Fruit fly (Drosophila melanogaster) whole organism, prepupa: ENCODE data around the gene CG43901.
A peak's percentile ranks its signal among the peaks of the same experiment; 100 is the strongest.

Experiments used
- Blimp-1 ChIP-seq: fragments of 200-800 bp; sonication (Bioruptor generic); optimal IDR thresholded peaks from 3 replicates; lab custom pipeline; 2017; ENCODE audit warnings: missing biosample characterization, missing genetic modification characterization, mild to moderate bottlenecking, moderate library complexity, missing genetic modification reagents
- CG10631 ChIP-seq: fragments of 200-800 bp; sonication (Bioruptor generic); optimal IDR thresholded peaks from 2 replicates; lab custom pipeline; 2016; ENCODE audit warnings: missing biosample characterization, missing genetic modification characterization
- CG10669 ChIP-seq: fragments of 200-800 bp; sonication (Bioruptor generic); optimal IDR thresholded peaks from 3 replicates; lab custom pipeline; 2018; ENCODE audit warnings: missing biosample characterization, mild to moderate bottlenecking, missing genetic modification characterization, moderate library complexity
- CG11294 ChIP-seq: fragments of 200-800 bp; sonication (Bioruptor generic); IDR thresholded peaks from 2 replicates; pipeline ENCODE4 v1.3.6; 2022; ENCODE audit warnings: missing biosample characterization, missing genetic modification characterization
- CG11762 ChIP-seq: fragments of 200-800 bp; sonication (Bioruptor generic); optimal IDR thresholded peaks from 3 replicates; lab custom pipeline; 2016; ENCODE audit warnings: missing biosample characterization, missing genetic modification characterization; ENCODE audit not compliant: insufficient read depth
- CG11902 ChIP-seq: fragments of 200-800 bp; sonication (Bioruptor generic); optimal IDR thresholded peaks from 3 replicates; lab custom pipeline; 2016; ENCODE audit warnings: missing biosample characterization, missing genetic modification characterization
- CG15336 ChIP-seq: fragments of 200-800 bp; sonication (Bioruptor generic); IDR thresholded peaks from 2 replicates; pipeline ENCODE4 v1.3.6; 2022; ENCODE audit warnings: missing biosample characterization, missing genetic modification characterization
- CG1621 ChIP-seq: fragments of 200-800 bp; sonication (Bioruptor generic); optimal IDR thresholded peaks from 3 replicates; lab custom pipeline; 2018; ENCODE audit warnings: missing biosample characterization, mild to moderate bottlenecking, missing genetic modification characterization
- CG16779 ChIP-seq: fragments of 200-800 bp; sonication (Bioruptor generic); optimal IDR thresholded peaks from 3 replicates; lab custom pipeline; 2017; ENCODE audit warnings: missing biosample characterization, mild to moderate bottlenecking, missing genetic modification characterization
- CG3032 ChIP-seq: fragments of 200-800 bp; optimal IDR thresholded peaks from 2 replicates; lab custom pipeline; 2019; ENCODE audit warnings: missing biosample characterization, mild to moderate bottlenecking, missing genetic modification characterization, moderate library complexity
- CG31627 ChIP-seq: fragments of 200-800 bp; sonication (Bioruptor generic); optimal IDR thresholded peaks from 3 replicates; lab custom pipeline; 2016; ENCODE audit warnings: missing biosample characterization, missing genetic modification characterization
- CG32006 ChIP-seq: fragments of 200-800 bp; sonication (Bioruptor generic); optimal IDR thresholded peaks from 3 replicates; lab custom pipeline; 2017; ENCODE audit warnings: missing biosample characterization, mild to moderate bottlenecking, missing genetic modification characterization
- CG34406 ChIP-seq: fragments of 200-800 bp; sonication (Bioruptor generic); optimal IDR thresholded peaks from 3 replicates; lab custom pipeline; 2016; ENCODE audit warnings: missing biosample characterization, missing genetic modification characterization
- CG4318 ChIP-seq: fragments of 200-800 bp; sonication (Bioruptor generic); optimal IDR thresholded peaks from 3 replicates; lab custom pipeline; 2017; ENCODE audit warnings: missing biosample characterization, mild to moderate bottlenecking, missing genetic modification characterization
- CG6163 ChIP-seq: fragments of 200-800 bp; sonication (Bioruptor generic); IDR thresholded peaks from 3 replicates; pipeline ENCODE4 v1.3.6; 2022; ENCODE audit warnings: missing biosample characterization, missing genetic modification characterization
- CG6276 ChIP-seq: fragments of 200-800 bp; sonication (Bioruptor generic); optimal IDR thresholded peaks from 2 replicates; lab custom pipeline; 2017; ENCODE audit warnings: missing biosample characterization, mild to moderate bottlenecking, missing genetic modification characterization
- CG6792 ChIP-seq: fragments of 200-800 bp; sonication (Bioruptor generic); optimal IDR thresholded peaks from 3 replicates; lab custom pipeline; 2016; ENCODE audit warnings: missing biosample characterization, missing genetic modification characterization
- CG6808 ChIP-seq: fragments of 200-800 bp; sonication (Bioruptor generic); optimal IDR thresholded peaks from 3 replicates; lab custom pipeline; 2017; ENCODE audit warnings: missing biosample characterization, missing genetic modification characterization, mild to moderate bottlenecking, moderate library complexity, missing genetic modification reagents
- CG6854 ChIP-seq: fragments of 200-800 bp; sonication (Bioruptor generic); optimal IDR thresholded peaks from 2 replicates; lab custom pipeline; 2017; ENCODE audit warnings: missing biosample characterization, mild to moderate bottlenecking, missing genetic modification characterization
- CG7368 ChIP-seq: fragments of 200-800 bp; sonication (Bioruptor generic); optimal IDR thresholded peaks from 3 replicates; lab custom pipeline; 2016; ENCODE audit warnings: missing biosample characterization, missing genetic modification characterization
- CG8319 ChIP-seq: fragments of 200-800 bp; sonication (Bioruptor generic); optimal IDR thresholded peaks from 3 replicates; lab custom pipeline; 2016; ENCODE audit warnings: missing biosample characterization, missing genetic modification characterization
- CG9139 ChIP-seq: fragments of 200-800 bp; sonication (Bioruptor generic); optimal IDR thresholded peaks from 3 replicates; lab custom pipeline; 2017; ENCODE audit warnings: missing biosample characterization, mild to moderate bottlenecking, missing genetic modification characterization
- Eip75B ChIP-seq: fragments of 200-800 bp; sonication (Bioruptor generic); optimal IDR thresholded peaks from 3 replicates; lab custom pipeline; 2016; ENCODE audit warnings: missing biosample characterization, missing genetic modification characterization
- Eip78C ChIP-seq: fragments of 200-800 bp; sonication (Bioruptor generic); peaks from one replicate; lab custom pipeline; 2016; ENCODE audit warnings: missing biosample characterization, missing genetic modification characterization
- Eip93F ChIP-seq: fragments of 200-800 bp; sonication (Bioruptor generic); optimal IDR thresholded peaks from 2 replicates; lab custom pipeline; 2016; ENCODE audit warnings: missing biosample characterization, mild to moderate bottlenecking, missing genetic modification characterization
- Ets21C ChIP-seq: fragments of 200-800 bp; sonication (Bioruptor generic); optimal IDR thresholded peaks from 3 replicates; lab custom pipeline; 2016; ENCODE audit warnings: missing biosample characterization, missing genetic modification characterization
- Gug ChIP-seq: fragments of 200-800 bp; sonication (Bioruptor generic); IDR thresholded peaks from 2 replicates; pipeline ENCODE4 v1.3.6; 2022; ENCODE audit warnings: missing biosample characterization, missing genetic modification characterization
- Hr39 ChIP-seq: fragments of 200-800 bp; sonication (Bioruptor generic); optimal IDR thresholded peaks from 2 replicates; lab custom pipeline; 2016; ENCODE audit warnings: missing biosample characterization, missing genetic modification characterization
- Hr4 ChIP-seq: fragments of 200-800 bp; sonication (Bioruptor generic); optimal IDR thresholded peaks from 3 replicates; lab custom pipeline; 2016; ENCODE audit warnings: missing biosample characterization, missing genetic modification characterization
- Lpt ChIP-seq: fragments of 200-800 bp; sonication (Bioruptor generic); optimal IDR thresholded peaks from 3 replicates; lab custom pipeline; 2016; ENCODE audit warnings: missing biosample characterization, missing genetic modification characterization
- OdsH ChIP-seq: fragments of 200-800 bp; sonication (Bioruptor generic); optimal IDR thresholded peaks from 3 replicates; lab custom pipeline; 2016; ENCODE audit warnings: missing biosample characterization, missing genetic modification characterization
- Smox ChIP-seq: fragments of 200-800 bp; sonication (Bioruptor generic); optimal IDR thresholded peaks from 3 replicates; lab custom pipeline; 2016; ENCODE audit warnings: missing biosample characterization, missing genetic modification characterization
- Sox102F ChIP-seq: fragments of 200-800 bp; sonication (Bioruptor generic); optimal IDR thresholded peaks from 2 replicates; lab custom pipeline; 2016; ENCODE audit warnings: missing biosample characterization, mild to moderate bottlenecking, missing genetic modification characterization
- Sox14 ChIP-seq: fragments of 200-800 bp; sonication (Bioruptor generic); optimal IDR thresholded peaks from 3 replicates; lab custom pipeline; 2016; ENCODE audit warnings: missing biosample characterization, missing genetic modification characterization
- Sox15 ChIP-seq: fragments of 200-800 bp; sonication (Bioruptor generic); optimal IDR thresholded peaks from 3 replicates; lab custom pipeline; 2016; ENCODE audit warnings: missing biosample characterization, missing genetic modification characterization
- achi ChIP-seq: fragments of 200-800 bp; sonication (Bioruptor generic); optimal IDR thresholded peaks from 3 replicates; lab custom pipeline; 2016; ENCODE audit warnings: missing biosample characterization, missing genetic modification characterization
- acj6 ChIP-seq: fragments of 200-800 bp; sonication (Bioruptor generic); optimal IDR thresholded peaks from 3 replicates; lab custom pipeline; 2016; ENCODE audit warnings: missing biosample characterization, missing genetic modification characterization
- cyc ChIP-seq: fragments of 200-800 bp; sonication (Bioruptor generic); optimal IDR thresholded peaks from 3 replicates; lab custom pipeline; 2016; ENCODE audit warnings: missing biosample characterization, missing genetic modification characterization
- dac ChIP-seq: fragments of 200-800 bp; sonication (Bioruptor generic); optimal IDR thresholded peaks from 2 replicates; lab custom pipeline; 2017; ENCODE audit warnings: missing biosample characterization, mild to moderate bottlenecking, missing genetic modification characterization
- eg ChIP-seq: fragments of 200-800 bp; sonication (Bioruptor generic); IDR thresholded peaks from 3 replicates; pipeline ENCODE4 v1.3.6; 2022; ENCODE audit warnings: missing biosample characterization, missing genetic modification characterization
- fd59A ChIP-seq: fragments of 200-800 bp; sonication (Bioruptor generic); optimal IDR thresholded peaks from 2 replicates; lab custom pipeline; 2017; ENCODE audit warnings: missing biosample characterization, mild to moderate bottlenecking, missing genetic modification characterization, missing genetic modification reagents
- fd85E ChIP-seq: fragments of 200-800 bp; sonication (Bioruptor generic); optimal IDR thresholded peaks from 3 replicates; lab custom pipeline; 2016; ENCODE audit warnings: missing biosample characterization, missing genetic modification characterization
- lz ChIP-seq: fragments of 200-800 bp; sonication (Bioruptor generic); optimal IDR thresholded peaks from 3 replicates; lab custom pipeline; 2016; ENCODE audit warnings: missing biosample characterization, missing genetic modification characterization
- pdm3 ChIP-seq: fragments of 200-800 bp; sonication (Bioruptor generic); optimal IDR thresholded peaks from 3 replicates; lab custom pipeline; 2016; ENCODE audit warnings: missing biosample characterization, missing genetic modification characterization
- salr ChIP-seq, 2 experiments: fragments of 200-800 bp; sonication (Bioruptor generic); optimal IDR thresholded peaks; 3 replicates each; lab custom pipeline; 2016 to 2018; ENCODE audit warnings: missing biosample characterization in 2 of 2, missing genetic modification characterization in 2 of 2, mild to moderate bottlenecking in 1 of 2
- spab ChIP-seq: fragments of 200-800 bp; sonication (Bioruptor generic); optimal IDR thresholded peaks from 2 replicates; lab custom pipeline; 2017; ENCODE audit warnings: missing biosample characterization, mild to moderate bottlenecking, missing genetic modification characterization, missing genetic modification reagents
- ss ChIP-seq, 2 experiments: fragments of 200-800 bp; sonication (Bioruptor generic); optimal IDR thresholded peaks; 2 replicates in 1 of 2; 3 replicates in 1 of 2; lab custom pipeline; 2017 to 2018; ENCODE audit warnings: mild to moderate bottlenecking in 2 of 2, missing biosample characterization in 2 of 2, missing genetic modification characterization in 2 of 2, moderate library complexity in 1 of 2
- svp ChIP-seq: fragments of 200-800 bp; sonication (Bioruptor generic); peaks from one replicate; lab custom pipeline; 2016; ENCODE audit warnings: missing biosample characterization, missing genetic modification characterization
- topi ChIP-seq: fragments of 200-800 bp; sonication (Bioruptor generic); optimal IDR thresholded peaks from 3 replicates; lab custom pipeline; 2016; ENCODE audit warnings: missing biosample characterization, missing genetic modification characterization

CG43901 gene

dm6 chrX:10932300-10932699, 26.7 kb downstream of the CG43901 start (continued):
- TF ChIP-seq dac (GFP tag; lab: Kevin White, UChicago) (no peak), CG9139 (peak; percentile 62), Ets21C (GFP tag; lab: Kevin White, UChicago) (no peak), CG16779 (tag; lab: Kevin White, UChicago) (peak; percentile 41), eg (GFP tag; lab: Robert Waterston, UW) (peak; percentile 63; the same call in 2 of the 3 replicates), fd59A (GFP tag; lab: Kevin White, UChicago) (no peak), CG10631 (no peak), Eip75B (no peak), cyc (GFP tag; lab: Kevin White, UChicago) (no peak), CG6854 (peak; percentile 83), pdm3 (GFP tag; lab: Kevin White, UChicago) (no peak), Gug (no peak), Hr4 (GFP tag; lab: Kevin White, UChicago) (no peak)

dm6 chrX:10933776-10934175, 28.2 kb downstream of the CG43901 start:
- TF ChIP-seq svp: peak; percentile 12
- peak; percentile 51; the same call in 1 of the 2 replicates for TF ChIP-seq CG11294
- peak; percentile 43 for TF ChIP-seq Hr39 (GFP tag; lab: Kevin White, UChicago)
- TF ChIP-seq CG11902 (GFP tag; lab: Kevin White, UChicago): no peak
- TF ChIP-seq spab: no peak
- peak; percentile 38 for TF ChIP-seq CG6276 (GFP tag; lab: Kevin White, UChicago)
- TF ChIP-seq Gug: no peak
- no peak for TF ChIP-seq Lpt (GFP tag; lab: Kevin White, UChicago)
- peak; percentile 78 for TF ChIP-seq Hr4 (GFP tag; lab: Kevin White, UChicago)
- TF ChIP-seq Smox: peak; percentile 22
- TF ChIP-seq lz (GFP tag; lab: Kevin White, UChicago): peak; percentile 37
- no peak for TF ChIP-seq CG11762 (GFP tag; lab: Kevin White, UChicago)
- TF ChIP-seq eg (GFP tag; lab: Robert Waterston, UW): peak; percentile 64
- peak; percentile 24 for TF ChIP-seq Sox14 (GFP tag; lab: Kevin White, UChicago)
- no peak for TF ChIP-seq CG8319 (GFP tag; lab: Kevin White, UChicago)
- peak; percentile 69 for TF ChIP-seq CG32006
- TF ChIP-seq CG6808: no peak
- TF ChIP-seq acj6 (GFP tag; lab: Kevin White, UChicago): peak; percentile 52
- TF ChIP-seq CG16779 (tag; lab: Kevin White, UChicago): no peak
- TF ChIP-seq salr (GFP tag; optimal IDR thresholded peaks at IDR 0.05; lab: Kevin White, UChicago): no peak
- TF ChIP-seq CG4318 (GFP tag; lab: Kevin White, UChicago): peak; percentile 28
- TF ChIP-seq fd59A (GFP tag; lab: Kevin White, UChicago): no peak
- TF ChIP-seq cyc (GFP tag; lab: Kevin White, UChicago): peak; percentile 20
- peak; percentile 57 for TF ChIP-seq OdsH
- TF ChIP-seq Sox102F (GFP tag; lab: Kevin White, UChicago): no peak
- TF ChIP-seq CG10631: peak; percentile 30
- TF ChIP-seq ss (GFP tag; optimal IDR thresholded peaks at IDR 0.05; lab: Kevin White, UChicago): no peak
- no peak for TF ChIP-seq CG3032 (tag; lab: Kevin White, UChicago)
- peak; percentile 40 for TF ChIP-seq topi (GFP tag; lab: Kevin White, UChicago)
- peak; percentile 61 for TF ChIP-seq CG15336 (GFP tag; lab: Robert Waterston, UW)
- TF ChIP-seq Ets21C (GFP tag; lab: Kevin White, UChicago): no peak
- peak; percentile 10 for TF ChIP-seq CG6792
- peak; percentile 72 for TF ChIP-seq CG6163 (GFP tag; lab: Robert Waterston, UW)
- TF ChIP-seq CG34406: no peak
- TF ChIP-seq fd85E (GFP tag; lab: Kevin White, UChicago): no peak
- TF ChIP-seq achi (GFP tag; lab: Kevin White, UChicago): peak; percentile 23
- TF ChIP-seq dac (GFP tag; lab: Kevin White, UChicago): peak; percentile 31
- TF ChIP-seq CG1621 (tag; lab: Kevin White, UChicago): no peak
- TF ChIP-seq CG9139: no peak
- no peak for TF ChIP-seq Sox15
- peak; percentile 19 for TF ChIP-seq CG31627
- no peak for TF ChIP-seq Blimp-1 (GFP tag; lab: Kevin White, UChicago)
- no peak for TF ChIP-seq CG10669 (GFP tag; lab: Kevin White, UChicago)
- TF ChIP-seq CG7368 (GFP tag; lab: Kevin White, UChicago): peak; percentile 31
- TF ChIP-seq Eip78C: peak; percentile 49
- TF ChIP-seq Eip93F (GFP tag; lab: Kevin White, UChicago): no peak
